Worm (Caenorhabditis elegans) whole organism, midembryonic: ENCODE measurements around the gene cbs-1.

Experiments
- T22C8.4 ChIP-seq: fragments of 200-800 bp; sonication (Bioruptor generic); IDR thresholded peaks from 2 replicates; pipeline ENCODE4 v1.3.6; 2022; ENCODE audit warnings: missing genetic modification characterization, missing compliant biosample characterization
- cog-1 ChIP-seq: sonication (generic microtip); optimal IDR thresholded peaks from 2 replicates; lab custom pipeline; 2016; ENCODE audit warnings: missing genetic modification characterization, missing compliant biosample characterization
- flt-1 ChIP-seq: fragments of 200-800 bp; sonication (Bioruptor generic); IDR thresholded peaks from 2 replicates; pipeline ENCODE4 v1.3.6; 2022; ENCODE audit warnings: missing genetic modification characterization, missing compliant biosample characterization
- klf-2 ChIP-seq: fragments of 200-800 bp; sonication (Bioruptor generic); conservative IDR thresholded peaks from 2 replicates; pipeline ENCODE4 v1.3.6; 2022; ENCODE audit warnings: missing genetic modification reagents, missing genetic modification characterization, missing compliant biosample characterization
- med-1 ChIP-seq: sonication (generic microtip); optimal IDR thresholded peaks from 2 replicates; lab custom pipeline; 2017; ENCODE audit warnings: missing genetic modification characterization, mild to moderate bottlenecking, missing compliant biosample characterization, antibody characterized with exemption, missing genetic modification reagents; ENCODE audit not compliant: insufficient read depth
- tab-1 ChIP-seq: fragments of 200-800 bp; sonication (Bioruptor generic); IDR thresholded peaks from 2 replicates; pipeline ENCODE4 v1.3.6; 2022; ENCODE audit warnings: missing genetic modification characterization, missing compliant biosample characterization
- ztf-23 ChIP-seq: fragments of 200-800 bp; sonication (Bioruptor generic); IDR thresholded peaks from 2 replicates; pipeline ENCODE4 v1.3.6; 2022; ENCODE audit warnings: missing genetic modification reagents, missing genetic modification characterization, missing compliant biosample characterization

ce11 chrX:10047325-10047724, 6.8 kb upstream of the cbs-1 start, which contains the start of gene ZC374.2:
- TF ChIP-seq flt-1: no peak
- TF ChIP-seq T22C8.4 (GFP tag; lab: Robert Waterston, UW): no peak
- TF ChIP-seq cog-1 (tag; lab: Kevin White, UChicago): no peak
- no peak for TF ChIP-seq med-1 (GFP tag; lab: Kevin White, UChicago)
- TF ChIP-seq klf-2 (GFP tag; lab: Robert Waterston, UW): no peak
- TF ChIP-seq tab-1 (GFP tag; lab: Robert Waterston, UW): no peak
- no peak for TF ChIP-seq ztf-23 (GFP tag; lab: Robert Waterston, UW)
